Fruit fly (Drosophila melanogaster): ENCODE data around the gene Prp3.

The Prp3 gene

DNA sequence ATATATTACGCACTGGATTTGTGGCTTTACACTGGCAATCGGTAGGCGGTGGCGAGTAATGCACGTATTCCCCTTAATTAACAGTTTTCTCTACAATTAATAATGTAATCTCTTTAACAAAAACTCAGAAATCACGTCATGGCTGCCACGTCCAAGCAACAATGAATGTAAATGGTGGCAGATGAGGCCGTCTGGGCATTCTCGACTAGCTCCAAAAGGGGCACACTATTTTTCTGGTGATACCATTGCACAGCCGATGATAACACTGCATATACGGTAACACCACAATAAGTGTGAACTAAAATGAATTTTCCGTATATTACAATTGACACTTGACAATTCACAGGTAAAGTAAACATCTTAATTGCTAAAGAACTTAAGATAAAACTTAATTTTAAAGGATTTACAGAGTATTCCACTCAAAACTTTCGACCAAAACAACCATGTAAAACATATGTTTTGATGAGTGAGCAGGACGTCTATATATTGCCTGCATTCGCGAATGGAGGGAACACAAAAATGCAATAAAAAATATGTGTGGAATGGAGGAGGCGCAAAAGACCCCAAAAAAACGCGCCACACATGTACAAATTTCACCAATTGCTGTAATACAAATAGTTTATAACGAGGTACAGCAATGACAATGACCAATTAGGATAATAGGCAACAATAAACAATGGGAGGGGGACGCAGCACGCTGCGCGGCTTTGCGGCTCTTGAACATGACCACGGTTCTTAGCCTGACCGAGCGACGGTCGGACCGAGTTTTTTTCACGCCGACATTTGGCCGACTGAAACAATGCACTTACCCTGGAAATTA lies 656 bp upstream of the Prp3 start:
- no peak for TF ChIP-seq D1 (tag; optimal IDR thresholded peaks at IDR 0.05)
- TF ChIP-seq EcR (GFP tag; optimal IDR thresholded peaks at IDR 0.05) = no peak
- TF ChIP-seq CG8159 (tag; optimal IDR thresholded peaks at IDR 0.05) = peak; percentile 16
- no peak for TF ChIP-seq CG8301 (tag; optimal IDR thresholded peaks at IDR 0.05)
- no peak for TF ChIP-seq CG34367 (tag; optimal IDR thresholded peaks at IDR 0.05)
- no peak for TF ChIP-seq CG15710 (tag; optimal IDR thresholded peaks at IDR 0.05)

DNA sequence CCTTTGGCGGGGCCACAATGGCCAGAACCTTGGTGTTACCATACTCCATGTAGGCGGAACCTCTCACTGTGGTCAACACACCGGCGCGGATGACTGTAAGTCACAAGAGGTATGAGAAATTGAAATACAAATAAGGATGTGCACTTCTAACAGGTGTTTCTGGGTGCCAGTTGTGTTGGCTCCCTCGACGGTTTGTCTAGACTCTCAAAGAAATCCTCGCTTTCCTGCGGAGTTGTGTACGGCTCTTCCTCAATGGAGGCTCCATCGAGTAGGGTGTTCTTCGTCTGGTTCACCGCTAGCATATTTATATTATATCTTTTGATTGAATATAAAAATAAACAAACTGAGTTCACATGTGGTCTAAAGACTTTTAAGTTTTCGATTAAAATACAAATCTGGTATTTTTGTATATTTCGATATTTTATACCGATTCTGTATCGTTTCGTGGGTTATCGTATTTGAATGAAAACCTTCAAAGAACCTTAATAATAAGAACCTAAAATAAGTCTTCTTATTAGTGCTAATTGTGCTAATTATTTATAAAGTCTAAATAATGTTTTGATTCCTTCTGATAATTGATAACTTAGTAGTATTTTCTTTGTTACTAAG lies 3.3 kb downstream of the Prp3 start, which contains the start of gene Mtr3:
Gene Mtr3 (minus strand): TSS at position 388 of the 609 bp plus-strand sequence.
- TF ChIP-seq fd96Ca (GFP tag; IDR thresholded peaks at IDR 0.05) (no peak), CG13204 (GFP tag; optimal IDR thresholded peaks at IDR 0.05) (no peak), CG8301 (tag; optimal IDR thresholded peaks at IDR 0.05) (no peak), CG10348 (GFP tag; IDR thresholded peaks at IDR 0.05) (no peak), CG15710 (tag; optimal IDR thresholded peaks at IDR 0.05) (no peak), gl (tag; optimal IDR thresholded peaks at IDR 0.05) (no peak), CG8159 (tag; optimal IDR thresholded peaks at IDR 0.05) (no peak), CG32121 (GFP tag; IDR thresholded peaks at IDR 0.05) (no peak), EcR (GFP tag; optimal IDR thresholded peaks at IDR 0.05) (no peak), CG9948 (tag; optimal IDR thresholded peaks at IDR 0.05) (no peak), CG34367 (tag; optimal IDR thresholded peaks at IDR 0.05) (no peak), Snoo (tag; optimal IDR thresholded peaks at IDR 0.05) (no peak), CG14655 (GFP tag; optimal IDR thresholded peaks at IDR 0.05) (no peak)

DNA sequence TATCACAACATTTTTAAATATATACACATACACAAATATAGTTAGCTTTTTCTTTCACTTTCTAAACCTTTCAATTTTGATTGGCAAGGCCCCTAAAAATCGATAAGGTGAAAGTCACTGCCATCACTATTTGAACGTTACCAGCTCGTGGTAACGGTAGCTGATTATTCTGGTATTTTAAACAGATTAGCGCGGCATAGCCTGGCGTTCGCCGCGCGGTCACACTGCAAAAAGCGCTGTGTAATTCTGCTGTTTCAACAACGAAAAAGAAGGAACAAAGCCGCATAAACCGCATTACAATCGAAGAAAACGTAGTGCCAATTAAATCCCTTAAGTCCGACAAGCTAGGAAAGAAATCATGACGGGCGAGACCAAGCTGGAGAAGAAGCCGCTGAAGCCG lies 4.7 kb downstream of the Prp3 start, which contains the start of gene Rpn1:
Gene Rpn1 (plus strand): TSS at position 219 of the 400 bp plus-strand sequence.
- TF ChIP-seq gl (tag; optimal IDR thresholded peaks at IDR 0.05) (no peak), EcR (GFP tag; optimal IDR thresholded peaks at IDR 0.05) (peak; percentile 5), CG4496 (GFP tag; IDR thresholded peaks at IDR 0.05) (peak; percentile 44; the same call in 1 of the 3 replicates)

DNA sequence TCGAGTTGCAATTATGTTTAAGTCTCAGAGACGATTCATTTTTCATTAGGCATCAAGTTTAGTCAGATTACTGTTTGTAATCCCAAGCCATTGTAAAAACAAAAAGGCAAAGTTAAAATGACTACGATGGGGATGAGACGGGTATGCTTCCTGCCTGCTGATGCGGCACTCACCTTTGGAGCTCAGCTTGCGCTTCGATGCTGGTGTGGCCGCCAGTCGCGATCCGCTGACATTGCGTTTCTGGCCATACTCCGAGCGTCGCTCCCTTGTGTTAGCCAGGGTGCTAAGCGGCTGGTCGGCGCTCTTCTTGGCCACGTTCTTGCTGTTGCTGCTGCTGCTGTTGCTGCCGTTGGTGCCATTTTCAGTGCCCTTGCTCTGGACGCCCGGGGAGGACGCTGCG lies 9.9 kb downstream of the Prp3 start:
- TF ChIP-seq CG17806 (tag; optimal IDR thresholded peaks at IDR 0.05) (no peak), CG8301 (tag; optimal IDR thresholded peaks at IDR 0.05) (no peak), Pif1A (GFP tag; optimal IDR thresholded peaks at IDR 0.05) (no peak), CG32121 (GFP tag; IDR thresholded peaks at IDR 0.05) (no peak), fd96Ca (GFP tag; IDR thresholded peaks at IDR 0.05) (no peak), D1 (tag; optimal IDR thresholded peaks at IDR 0.05) (no peak)

DNA sequence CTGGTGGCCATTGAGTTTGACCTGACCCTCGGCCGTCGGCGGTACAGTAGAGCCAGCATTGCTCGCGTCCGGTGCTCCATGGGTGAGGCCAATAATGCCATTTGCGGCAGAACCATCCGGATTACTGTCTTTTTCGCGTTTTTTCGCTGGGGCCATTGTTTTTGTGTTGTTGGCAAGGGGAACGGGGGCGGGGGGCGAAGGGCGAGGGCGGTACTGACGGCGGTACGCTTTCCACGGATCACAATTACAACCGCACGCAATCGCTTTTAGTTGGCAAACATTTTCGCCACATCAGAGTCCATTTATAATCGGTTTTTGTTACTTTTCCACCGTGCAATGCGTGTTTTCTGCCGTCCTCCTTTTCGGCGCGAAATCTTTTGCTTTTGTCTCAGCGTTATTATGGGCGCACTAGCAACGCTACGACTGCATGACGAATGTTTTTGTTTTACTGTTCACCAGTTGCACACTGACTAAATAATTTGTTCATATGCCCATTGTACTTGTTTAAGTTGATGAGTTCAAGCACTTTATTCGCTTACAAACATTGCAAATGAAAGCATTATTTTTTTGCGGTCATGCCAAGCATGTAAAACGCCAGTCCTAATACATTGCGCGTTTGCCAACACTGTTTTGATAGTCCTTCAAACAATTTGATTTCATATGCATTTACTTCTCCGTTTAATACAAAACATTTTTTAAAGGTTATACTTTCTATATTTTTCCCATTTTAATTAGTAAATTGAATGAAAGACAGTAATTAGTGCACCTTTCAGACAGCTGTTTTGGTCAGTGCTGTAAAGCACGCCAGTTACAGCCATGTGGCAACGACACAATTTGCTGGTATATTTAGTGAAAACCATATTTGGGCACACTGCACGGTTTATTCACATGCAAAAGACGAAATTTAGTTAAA lies 13.0 kb downstream of the Prp3 start, which contains the start of gene Pfdn6:
Gene Pfdn6 (plus strand): TSS at position 839 of the 913 bp plus-strand sequence.
- peak; percentile 21 for TF ChIP-seq CG17806 (tag; optimal IDR thresholded peaks at IDR 0.05)
- TF ChIP-seq Snoo (tag; optimal IDR thresholded peaks at IDR 0.05) = peak; percentile 35
- TF ChIP-seq CG15710 (tag; optimal IDR thresholded peaks at IDR 0.05) = peak; percentile 57
- TF ChIP-seq CG8159 (tag; optimal IDR thresholded peaks at IDR 0.05) = no peak
- no peak for TF ChIP-seq Pif1A (GFP tag; optimal IDR thresholded peaks at IDR 0.05)
- TF ChIP-seq Ets98B (GFP tag; IDR thresholded peaks at IDR 0.05) = peak; percentile 72
- peak; percentile 18 for TF ChIP-seq CG9948 (tag; optimal IDR thresholded peaks at IDR 0.05)
- no peak for TF ChIP-seq CG13204 (GFP tag; optimal IDR thresholded peaks at IDR 0.05)
- TF ChIP-seq CG8301 (tag; optimal IDR thresholded peaks at IDR 0.05) = no peak
- TF ChIP-seq gl (tag; optimal IDR thresholded peaks at IDR 0.05) = no peak
- TF ChIP-seq CG4496 (GFP tag; IDR thresholded peaks at IDR 0.05) = peak; percentile 61; the same call in 2 of the 3 replicates
- TF ChIP-seq CG10348 (GFP tag; IDR thresholded peaks at IDR 0.05) = no peak
- peak; percentile 75 for TF ChIP-seq CG32121 (GFP tag; IDR thresholded peaks at IDR 0.05)
- no peak for TF ChIP-seq EcR (GFP tag; optimal IDR thresholded peaks at IDR 0.05)
- no peak for TF ChIP-seq CG12605 (GFP tag; IDR thresholded peaks at IDR 0.05)
- TF ChIP-seq rn (GFP tag; IDR thresholded peaks at IDR 0.05) = 0 out of 2 replicates have a peak, but pooled peaks have one; percentile 38
- no peak for TF ChIP-seq Pif1B (GFP tag; optimal IDR thresholded peaks at IDR 0.05)
- no peak for TF ChIP-seq CG14655 (GFP tag; optimal IDR thresholded peaks at IDR 0.05)
- peak; percentile 92 for TF ChIP-seq fd96Ca (GFP tag; IDR thresholded peaks at IDR 0.05)
- peak; percentile 20 for TF ChIP-seq CG34367 (tag; optimal IDR thresholded peaks at IDR 0.05)
- no peak for TF ChIP-seq D1 (tag; optimal IDR thresholded peaks at IDR 0.05)
